Fruit fly (Drosophila melanogaster) whole organism, embryonic: ENCODE measurements around the gene bwa.
A peak's percentile ranks its signal among the peaks of the same experiment; 100 is the strongest.

Experiments used
- B-H2 ChIP-seq: fragments of 200-800 bp; sonication (Bioruptor generic); optimal IDR thresholded peaks from 2 replicates; lab custom pipeline; 2018; ENCODE audit warnings: missing biosample characterization, mild to moderate bottlenecking, missing genetic modification characterization
- CG1024 ChIP-seq: fragments of 200-800 bp; sonication (Bioruptor generic); IDR thresholded peaks from 2 replicates; pipeline ENCODE4 v1.3.6; 2022; ENCODE audit warnings: missing biosample characterization, missing genetic modification characterization
- CG10321 ChIP-seq: fragments of 200-800 bp; sonication (Bioruptor generic); IDR thresholded peaks from 2 replicates; pipeline ENCODE4 v1.3.6; 2022; ENCODE audit warnings: missing biosample characterization, missing genetic modification characterization
- CG10462 ChIP-seq: fragments of 200-800 bp; sonication (Bioruptor generic); optimal IDR thresholded peaks from 2 replicates; lab custom pipeline; 2016; ENCODE audit warnings: missing biosample characterization, missing genetic modification characterization
- CG10543 ChIP-seq: fragments of 200-800 bp; sonication (Bioruptor generic); optimal IDR thresholded peaks from 3 replicates; lab custom pipeline; 2017; ENCODE audit warnings: missing biosample characterization, mild to moderate bottlenecking, missing genetic modification characterization, moderate library complexity
- CG12219 ChIP-seq: fragments of 200-800 bp; sonication (Bioruptor generic); optimal IDR thresholded peaks from 3 replicates; lab custom pipeline; 2018; ENCODE audit warnings: missing biosample characterization, mild to moderate bottlenecking, missing genetic modification characterization
- CG13775 ChIP-seq: fragments of 200-800 bp; sonication (Bioruptor generic); optimal IDR thresholded peaks from 3 replicates; lab custom pipeline; 2017; ENCODE audit warnings: missing biosample characterization, mild to moderate bottlenecking, missing genetic modification characterization
- CG14710 ChIP-seq: fragments of 200-800 bp; sonication (Bioruptor generic); optimal IDR thresholded peaks from 3 replicates; lab custom pipeline; 2019; ENCODE audit warnings: missing biosample characterization, mild to moderate bottlenecking, missing genetic modification characterization, moderate library complexity
- CG16863 ChIP-seq: fragments of 200-800 bp; sonication (Bioruptor generic); optimal IDR thresholded peaks from 3 replicates; lab custom pipeline; 2016; ENCODE audit warnings: missing biosample characterization, missing genetic modification characterization
- CG17612 ChIP-seq: fragments of 200-800 bp; sonication (Bioruptor generic); IDR thresholded peaks from 2 replicates; pipeline ENCODE4 v1.3.6; 2022; ENCODE audit warnings: missing biosample characterization, missing genetic modification characterization
- CG30403 ChIP-seq: fragments of 200-800 bp; sonication (Bioruptor generic); optimal IDR thresholded peaks from 3 replicates; lab custom pipeline; 2016; ENCODE audit warnings: missing biosample characterization, missing genetic modification characterization
- CG34422 ChIP-seq: fragments of 200-800 bp; sonication (Bioruptor generic); IDR thresholded peaks from 3 replicates; pipeline ENCODE4 v1.3.6; 2022; ENCODE audit warnings: missing biosample characterization, missing genetic modification characterization
- CG4360 ChIP-seq: fragments of 200-800 bp; sonication (Bioruptor generic); IDR thresholded peaks from 2 replicates; pipeline ENCODE4 v1.3.6; 2022; ENCODE audit warnings: missing biosample characterization, missing genetic modification characterization
- CG5245 ChIP-seq: fragments of 200-800 bp; sonication (Bioruptor generic); optimal IDR thresholded peaks from 3 replicates; lab custom pipeline; 2016; ENCODE audit warnings: missing biosample characterization, missing genetic modification characterization
- CG7839 ChIP-seq: fragments of 200-800 bp; sonication (Bioruptor generic); optimal IDR thresholded peaks from 3 replicates; lab custom pipeline; 2018; ENCODE audit warnings: missing biosample characterization, mild to moderate bottlenecking, missing genetic modification characterization, moderate library complexity
- CG8281 ChIP-seq: fragments of 200-800 bp; sonication (Bioruptor generic); optimal IDR thresholded peaks from 2 replicates; lab custom pipeline; 2018; ENCODE audit warnings: missing biosample characterization, mild to moderate bottlenecking, missing genetic modification characterization, moderate library complexity
- CG9437 ChIP-seq: fragments of 200-800 bp; sonication (Bioruptor generic); optimal IDR thresholded peaks from 2 replicates; lab custom pipeline; 2018; ENCODE audit warnings: missing biosample characterization, mild to moderate bottlenecking, missing genetic modification characterization
- CG9797 ChIP-seq: fragments of 200-800 bp; sonication (Bioruptor generic); optimal IDR thresholded peaks from 3 replicates; lab custom pipeline; 2018; ENCODE audit warnings: missing biosample characterization, mild to moderate bottlenecking, missing genetic modification characterization
- CoRest ChIP-seq: fragments of 200-800 bp; sonication (Bioruptor generic); optimal IDR thresholded peaks from 3 replicates; lab custom pipeline; 2018; ENCODE audit warnings: missing biosample characterization, mild to moderate bottlenecking, missing genetic modification characterization, moderate library complexity
- D19A ChIP-seq: fragments of 200-800 bp; optimal IDR thresholded peaks from 3 replicates; lab custom pipeline; 2019; ENCODE audit warnings: missing biosample characterization, mild to moderate bottlenecking, missing genetic modification characterization, moderate library complexity
- Drgx ChIP-seq: fragments of 200-800 bp; sonication (Bioruptor generic); IDR thresholded peaks from 2 replicates; pipeline ENCODE4 v1.3.6; 2022; ENCODE audit warnings: missing biosample characterization, missing genetic modification characterization
- Ets97D ChIP-seq: fragments of 200-800 bp; sonication (Bioruptor generic); optimal IDR thresholded peaks from 3 replicates; lab custom pipeline; 2016; ENCODE audit warnings: missing biosample characterization, missing genetic modification characterization
- Fer1 ChIP-seq: fragments of 200-800 bp; sonication (Bioruptor generic); optimal IDR thresholded peaks from 2 replicates; lab custom pipeline; 2017; ENCODE audit warnings: missing biosample characterization, mild to moderate bottlenecking, missing genetic modification characterization
- Fer3 ChIP-seq: fragments of 200-800 bp; sonication (Bioruptor generic); optimal IDR thresholded peaks from 2 replicates; lab custom pipeline; 2018; ENCODE audit warnings: missing biosample characterization, mild to moderate bottlenecking, missing genetic modification characterization, moderate library complexity
- Hey ChIP-seq: fragments of 200-800 bp; sonication (Bioruptor generic); optimal IDR thresholded peaks from 3 replicates; lab custom pipeline; 2018; ENCODE audit warnings: missing biosample characterization, mild to moderate bottlenecking, missing genetic modification characterization
- MTF-1 ChIP-seq: fragments of 200-800 bp; sonication (Bioruptor generic); optimal IDR thresholded peaks from 2 replicates; lab custom pipeline; 2018; ENCODE audit warnings: missing biosample characterization, mild to moderate bottlenecking, missing genetic modification characterization, borderline replicate concordance
- Myb ChIP-seq: fragments of 200-800 bp; sonication (Bioruptor generic); optimal IDR thresholded peaks from 2 replicates; lab custom pipeline; 2016; ENCODE audit warnings: missing biosample characterization, missing genetic modification characterization
- Spps ChIP-seq: fragments of 200-800 bp; sonication (Bioruptor generic); optimal IDR thresholded peaks from 2 replicates; lab custom pipeline; 2018; ENCODE audit warnings: missing biosample characterization, mild to moderate bottlenecking, missing genetic modification characterization
- Tbp ChIP-seq: fragments of >200 bp; optimal IDR thresholded peaks from 2 replicates; lab custom pipeline; 2018; ENCODE audit warnings: missing biosample characterization, missing genetic modification characterization
- YL-1 ChIP-seq: fragments of 200-800 bp; sonication (Bioruptor generic); optimal IDR thresholded peaks from 3 replicates; lab custom pipeline; 2017; ENCODE audit warnings: missing biosample characterization, mild to moderate bottlenecking, missing genetic modification characterization
- ase ChIP-seq: fragments of 200-800 bp; sonication (Bioruptor generic); IDR thresholded peaks from 3 replicates; pipeline ENCODE4 v1.3.6; 2022; ENCODE audit warnings: missing biosample characterization, missing genetic modification characterization
- bsh ChIP-seq, 2 experiments: fragments of 200-800 bp; sonication (Bioruptor generic); optimal IDR thresholded peaks; 2 replicates each; lab custom pipeline; 2017 to 2018; ENCODE audit warnings: mild to moderate bottlenecking in 2 of 2, missing biosample characterization in 2 of 2, missing genetic modification characterization in 2 of 2, moderate library complexity in 1 of 2
- cato ChIP-seq: fragments of 200-800 bp; sonication (Bioruptor generic); optimal IDR thresholded peaks from 2 replicates; lab custom pipeline; 2016; ENCODE audit warnings: missing biosample characterization, missing genetic modification characterization, borderline replicate concordance
- gem ChIP-seq: fragments of 200-800 bp; sonication (Bioruptor generic); optimal IDR thresholded peaks from 2 replicates; lab custom pipeline; 2019; ENCODE audit warnings: missing biosample characterization, mild to moderate bottlenecking, missing genetic modification characterization, moderate library complexity
- grau ChIP-seq: fragments of 200-800 bp; optimal IDR thresholded peaks from 3 replicates; lab custom pipeline; 2019; ENCODE audit warnings: missing biosample characterization, mild to moderate bottlenecking, missing genetic modification characterization, moderate library complexity
- ind ChIP-seq: fragments of 200-800 bp; sonication (Bioruptor generic); optimal IDR thresholded peaks from 3 replicates; lab custom pipeline; 2016; ENCODE audit warnings: missing biosample characterization, missing genetic modification characterization
- jigr1 ChIP-seq: fragments of 200-800 bp; sonication (Bioruptor generic); IDR thresholded peaks from 3 replicates; pipeline ENCODE4 v1.3.6; 2022; ENCODE audit warnings: missing biosample characterization, missing genetic modification characterization
- klu ChIP-seq: fragments of 200-800 bp; sonication (Bioruptor generic); IDR thresholded peaks from 2 replicates; pipeline ENCODE4 v1.3.6; 2022; ENCODE audit warnings: missing biosample characterization, missing genetic modification characterization
- luna ChIP-seq: fragments of 200-800 bp; sonication (Bioruptor generic); optimal IDR thresholded peaks from 2 replicates; lab custom pipeline; 2016; ENCODE audit warnings: missing biosample characterization, missing genetic modification characterization
- maf-S ChIP-seq: fragments of 200-800 bp; sonication (Bioruptor generic); optimal IDR thresholded peaks from 2 replicates; lab custom pipeline; 2016; ENCODE audit warnings: missing biosample characterization, missing genetic modification characterization
- nerfin-1 ChIP-seq: fragments of 200-800 bp; sonication (Bioruptor generic); optimal IDR thresholded peaks from 3 replicates; lab custom pipeline; 2019; ENCODE audit warnings: missing biosample characterization, mild to moderate bottlenecking, missing genetic modification characterization, moderate library complexity
- onecut ChIP-seq: fragments of 200-800 bp; sonication (Bioruptor generic); IDR thresholded peaks from 2 replicates; pipeline ENCODE4 v1.3.6; 2022; ENCODE audit warnings: missing biosample characterization, missing genetic modification characterization
- row ChIP-seq: fragments of 200-800 bp; sonication (Bioruptor generic); IDR thresholded peaks from 3 replicates; pipeline ENCODE4 v1.3.6; 2022; ENCODE audit warnings: missing biosample characterization, missing genetic modification characterization
- schlank ChIP-seq: fragments of 200-800 bp; sonication (Bioruptor generic); optimal IDR thresholded peaks from 2 replicates; lab custom pipeline; 2018; ENCODE audit warnings: missing biosample characterization, mild to moderate bottlenecking, missing genetic modification characterization
- scrt ChIP-seq: fragments of 200-800 bp; sonication (Bioruptor generic); optimal IDR thresholded peaks from 2 replicates; lab custom pipeline; 2018; ENCODE audit warnings: missing biosample characterization, mild to moderate bottlenecking, missing genetic modification characterization, moderate library complexity
- seq ChIP-seq: fragments of 200-800 bp; sonication (Bioruptor generic); IDR thresholded peaks from 2 replicates; pipeline ENCODE4 v1.3.6; 2022; ENCODE audit warnings: missing biosample characterization, missing genetic modification characterization
- sisA ChIP-seq: fragments of 200-800 bp; sonication (Bioruptor generic); IDR thresholded peaks from 2 replicates; pipeline ENCODE4 v1.3.6; 2022; ENCODE audit warnings: missing biosample characterization, missing genetic modification characterization
- stc ChIP-seq: fragments of 200-800 bp; sonication (Bioruptor generic); IDR thresholded peaks from 2 replicates; pipeline ENCODE4 v1.3.6; 2022; ENCODE audit warnings: missing biosample characterization, missing genetic modification characterization
- stwl ChIP-seq: fragments of 200-800 bp; sonication (Bioruptor generic); optimal IDR thresholded peaks from 3 replicates; lab custom pipeline; 2018; ENCODE audit warnings: missing biosample characterization, mild to moderate bottlenecking, missing genetic modification characterization, moderate library complexity

Gene bwa

dm6 chr2L:20086295-20087096 is 20.3 kb downstream of the bwa start (continued):
- TF ChIP-seq gem (tag; lab: Kevin White, UChicago) (peak; percentile 88), CG13775 (peak; percentile 61), seq (GFP tag; lab: Robert Waterston, UW) (peak; percentile 90), row (GFP tag; lab: Robert Waterston, UW) (peak; percentile 79), Drgx (GFP tag; lab: Robert Waterston, UW) (peak; percentile 98), CG9797 (GFP tag; lab: Kevin White, UChicago) (peak; percentile 8), luna (GFP tag; lab: Kevin White, UChicago) (no peak), Spps (tag; lab: Kevin White, UChicago) (peak; percentile 67), CG4360 (GFP tag; lab: Robert Waterston, UW) (peak; percentile 67), YL-1 (GFP tag; lab: Kevin White, UChicago) (peak; percentile 60), scrt (peak; percentile 84), MTF-1 (GFP tag; lab: Kevin White, UChicago) (peak; percentile 69), ind (peak; percentile 74), klu (peak; percentile 42; the same call in 1 of the 2 replicates), Ets97D (peak; percentile 23), onecut (GFP tag; lab: Robert Waterston, UW) (peak; percentile 76), CG1024 (GFP tag; lab: Robert Waterston, UW) (peak; percentile 78), maf-S (GFP tag; lab: Kevin White, UChicago) (peak; percentile 64), Hey (tag; lab: Kevin White, UChicago) (peak; percentile 27), Fer1 (GFP tag; lab: Kevin White, UChicago) (peak; percentile 89), CoRest (peak; percentile 83), nerfin-1 (tag; lab: Kevin White, UChicago) (peak; percentile 77), B-H2 (GFP tag; lab: Kevin White, UChicago) (peak; percentile 37), CG10543 (GFP tag; lab: Kevin White, UChicago) (peak; percentile 70), CG5245 (GFP tag; lab: Kevin White, UChicago) (peak; percentile 40), CG7839 (tag; lab: Kevin White, UChicago) (peak; percentile 83), Tbp (GFP tag; lab: Kevin White, UChicago) (no peak), CG30403 (GFP tag; lab: Kevin White, UChicago) (peak; percentile 81), cato (GFP tag; lab: Kevin White, UChicago) (peak; percentile 62), stwl (tag; lab: Kevin White, UChicago) (no peak), Myb (peak; percentile 53), CG14710 (tag; lab: Kevin White, UChicago) (peak; percentile 73), D19A (tag; lab: Kevin White, UChicago) (peak; percentile 60), CG12219 (GFP tag; lab: Kevin White, UChicago) (peak; percentile 78), sisA (peak; percentile 81), grau (tag; lab: Kevin White, UChicago) (peak; percentile 80), stc (GFP tag; lab: Robert Waterston, UW) (peak; percentile 92), CG8281 (peak; percentile 61), CG16863 (GFP tag; lab: Kevin White, UChicago) (peak; percentile 90), bsh (GFP tag; optimal IDR thresholded peaks at IDR 0.05; lab: Kevin White, UChicago) (peak; percentile 61 to 89), CG17612 (peak; percentile 67), jigr1 (GFP tag; lab: Robert Waterston, UW) (peak; percentile 71; the same call in 2 of the 3 replicates), Fer3 (tag; lab: Kevin White, UChicago) (peak; percentile 80), ase (GFP tag; lab: Robert Waterston, UW) (peak; percentile 82), schlank (tag; lab: Kevin White, UChicago) (peak; percentile 56), CG9437 (GFP tag; lab: Kevin White, UChicago) (peak; percentile 44), CG10321 (GFP tag; lab: Robert Waterston, UW) (peak; percentile 57; the same call in 1 of the 2 replicates), CG10462 (peak; percentile 70), CG34422 (GFP tag; lab: Robert Waterston, UW) (peak; percentile 73)
